Worm (Caenorhabditis elegans) whole organism, L3 larva: ENCODE measurements around the gene grd-12.

ENCODE experiments used
- fos-1 ChIP-seq: fragments of 150-350 bp; optimal IDR thresholded peaks from 2 replicates; lab custom pipeline; 2014; ENCODE audit warnings: missing biosample characterization, missing genetic modification characterization
- lin-15B ChIP-seq: fragments of 150-350 bp; optimal IDR thresholded peaks from 2 replicates; lab custom pipeline; 2014; ENCODE audit warnings: missing biosample characterization, missing genetic modification characterization
- nhr-77 ChIP-seq: fragments of 150-350 bp; optimal IDR thresholded peaks from 2 replicates; lab custom pipeline; 2014; ENCODE audit warnings: missing biosample characterization, missing genetic modification characterization
- unc-62 ChIP-seq: fragments of 150-350 bp; sonication (generic microtip); optimal IDR thresholded peaks from 4 replicates; lab custom pipeline; 2014; ENCODE audit warnings: missing biosample characterization, missing genetic modification reagents, missing genetic modification characterization

- TF ChIP-seq lin-15B: peak; percentile 62
- TF ChIP-seq unc-62: no peak
- no peak for TF ChIP-seq nhr-77
- TF ChIP-seq fos-1: no peak
Observed at ce11 chrV:14990843-14991242, 12.5 kb downstream of the grd-12 start, which contains the start of the genes cdt-2 and T01C3.2.
